Worm (Caenorhabditis elegans) whole organism, early embryonic: ENCODE data around the gene snu-23.

ENCODE experiments used
- B0310.2 ChIP-seq: sonication (generic microtip); optimal IDR thresholded peaks from 2 replicates; lab custom pipeline; 2016; ENCODE audit warnings: mild to moderate bottlenecking, missing genetic modification characterization, missing compliant biosample characterization
- ceh-36 ChIP-seq: sonication (generic microtip); optimal IDR thresholded peaks from 2 replicates; lab custom pipeline; 2016; ENCODE audit warnings: missing genetic modification characterization, inconsistent platforms, missing compliant biosample characterization
- hnd-1 ChIP-seq: sonication (generic microtip); optimal IDR thresholded peaks from 2 replicates; lab custom pipeline; 2016; ENCODE audit warnings: missing genetic modification characterization, missing compliant biosample characterization
- tbx-37 ChIP-seq: fragments of 200-800 bp; sonication (Bioruptor generic); conservative IDR thresholded peaks from 2 replicates; pipeline ENCODE4 v1.3.6; 2022; ENCODE audit warnings: missing genetic modification reagents, missing genetic modification characterization, missing compliant biosample characterization

ce11 chrIII:7723412-7724068 is 46.4 kb downstream of the snu-23 start:
- TF ChIP-seq tbx-37 (GFP tag; lab: Robert Waterston, UW) (no peak), hnd-1 (tag; lab: Kevin White, UChicago) (no peak), B0310.2 (tag; lab: Kevin White, UChicago) (no peak), ceh-36 (tag; lab: Kevin White, UChicago) (no peak)
